Worm (Caenorhabditis elegans) whole organism, L2 larva: Measurements from ENCODE around the gene sre-24.

Experiments
- blmp-1 ChIP-seq: sonication (generic microtip); optimal IDR thresholded peaks from 2 replicates; lab custom pipeline; 2017; ENCODE audit warnings: missing genetic modification characterization, mild to moderate bottlenecking, missing compliant biosample characterization, antibody characterized with exemption, moderate library complexity; ENCODE audit not compliant: insufficient read depth
- elt-3 ChIP-seq: sonication (generic microtip); optimal IDR thresholded peaks from 2 replicates; lab custom pipeline; 2017; ENCODE audit warnings: missing biosample characterization, missing genetic modification characterization
- lin-11 ChIP-seq: fragments of 150-350 bp; sonication (generic microtip); optimal IDR thresholded peaks from 2 replicates; lab custom pipeline; 2014; ENCODE audit warnings: missing biosample characterization, missing genetic modification characterization, inconsistent platforms, mixed read lengths
- lsy-2 ChIP-seq, 2 experiments: fragments of 150-350 bp in 1 of 2; sonication (generic microtip) in 1 of 2; optimal IDR thresholded peaks; 2 replicates each; lab custom pipeline; 2014 to 2017; ENCODE audit warnings: missing biosample characterization in 2 of 2, missing genetic modification characterization in 2 of 2
- mdl-1 ChIP-seq, 2 experiments: fragments of 150-350 bp in 1 of 2; sonication (generic microtip) in 1 of 2; optimal IDR thresholded peaks; 2 replicates each; lab custom pipeline; 2017; ENCODE audit warnings: missing biosample characterization in 2 of 2, missing genetic modification characterization in 2 of 2
- nhr-11 ChIP-seq: fragments of 150-350 bp; optimal IDR thresholded peaks from 2 replicates; lab custom pipeline; 2014; ENCODE audit warnings: missing biosample characterization, missing genetic modification characterization
- nhr-21 ChIP-seq: fragments of 150-350 bp; optimal IDR thresholded peaks from 2 replicates; lab custom pipeline; 2014; ENCODE audit warnings: missing biosample characterization, missing genetic modification characterization
- snpc-4 ChIP-seq: fragments of 150-350 bp; optimal IDR thresholded peaks from 2 replicates; lab custom pipeline; 2014; ENCODE audit warnings: missing biosample characterization, missing genetic modification characterization
- unc-62 ChIP-seq: fragments of 150-350 bp; optimal IDR thresholded peaks from 2 replicates; lab custom pipeline; 2014; ENCODE audit warnings: missing biosample characterization, missing genetic modification reagents, missing genetic modification characterization

ce11 chrV:2899867-2900266 lies 15.4 kb downstream of the sre-24 start, which contains the start of gene str-46:
- TF ChIP-seq mdl-1 (tag; optimal IDR thresholded peaks at IDR 0.05; lab: Kevin White, UChicago) (no peak), elt-3 (no peak), snpc-4 (tag; lab: Kevin White, UChicago) (no peak), lin-11 (tag; lab: Kevin White, UChicago) (no peak), nhr-11 (no peak), unc-62 (GFP tag; lab: Kevin White, UChicago) (no peak), lsy-2 (tag; optimal IDR thresholded peaks at IDR 0.05; lab: Kevin White, UChicago) (no peak), nhr-21 (tag; lab: Kevin White, UChicago) (no peak), blmp-1 (tag; lab: Kevin White, UChicago) (no peak)
